Worm (Caenorhabditis elegans) whole organism, young adult: ENCODE data around the gene clec-47.

Experiments
- B0035.1 ChIP-seq: sonication (generic microtip); optimal IDR thresholded peaks from 2 replicates; lab custom pipeline; 2016; ENCODE audit warnings: missing genetic modification characterization, mild to moderate bottlenecking, missing compliant biosample characterization, missing genotype, missing genetic modification reagents
- B0261.1 ChIP-seq: sonication (generic microtip); optimal IDR thresholded peaks from 2 replicates; lab custom pipeline; 2016; ENCODE audit warnings: mild to moderate bottlenecking, missing genetic modification characterization, moderate library complexity, missing compliant biosample characterization
- B0336.3 ChIP-seq: fragments of 200-800 bp; sonication (Bioruptor generic); IDR thresholded peaks from 2 replicates; pipeline ENCODE4 v1.3.6; 2022; ENCODE audit warnings: missing genetic modification characterization, missing compliant biosample characterization
- D2030.7 ChIP-seq: fragments of 200-800 bp; sonication (Bioruptor generic); IDR thresholded peaks from 2 replicates; pipeline ENCODE4 v1.3.6; 2022; ENCODE audit warnings: missing genetic modification reagents, missing genetic modification characterization, missing compliant biosample characterization
- F23B12.7 ChIP-seq: sonication (generic microtip); optimal IDR thresholded peaks from 2 replicates; lab custom pipeline; 2017; ENCODE audit warnings: missing genetic modification characterization, mild to moderate bottlenecking, missing compliant biosample characterization, antibody characterized with exemption, moderate library complexity; ENCODE audit not compliant: insufficient read depth
- F33H1.4 ChIP-seq: fragments of 200-800 bp; sonication (Bioruptor generic); IDR thresholded peaks from 2 replicates; pipeline ENCODE4 v1.3.6; 2022; ENCODE audit warnings: missing genetic modification reagents, missing genetic modification characterization, missing compliant biosample characterization
- F37B4.10 ChIP-seq: fragments of 200-800 bp; sonication (Bioruptor generic); IDR thresholded peaks from 2 replicates; pipeline ENCODE4 v1.3.6; 2022; ENCODE audit warnings: missing genetic modification characterization, missing compliant biosample characterization
- F55B11.4 ChIP-seq: sonication (generic microtip); optimal IDR thresholded peaks from 2 replicates; lab custom pipeline; 2016; ENCODE audit warnings: missing compliant biosample characterization, missing genetic modification characterization, borderline replicate concordance; ENCODE audit not compliant: insufficient read depth
- K12H6.12 ChIP-seq: fragments of 200-800 bp; sonication (Bioruptor generic); optimal IDR thresholded peaks from 2 replicates; lab custom pipeline; 2018; ENCODE audit warnings: mild to moderate bottlenecking, missing genetic modification characterization, missing compliant biosample characterization
- T07F8.4 ChIP-seq: sonication (generic microtip); optimal IDR thresholded peaks from 2 replicates; lab custom pipeline; 2016; ENCODE audit warnings: mild to moderate bottlenecking, missing genetic modification characterization, moderate library complexity, missing compliant biosample characterization
- Y56A3A.18 ChIP-seq: fragments of 200-800 bp; sonication (Bioruptor generic); IDR thresholded peaks from 2 replicates; pipeline ENCODE4 v1.3.6; 2022; ENCODE audit warnings: missing genetic modification reagents, missing genetic modification characterization, missing compliant biosample characterization
- Y95B8A.8 ChIP-seq: fragments of 200-800 bp; sonication (Bioruptor generic); IDR thresholded peaks from 2 replicates; pipeline ENCODE4 v1.3.6; 2022; ENCODE audit warnings: missing genetic modification reagents, missing genetic modification characterization, missing compliant biosample characterization
- akir-1 ChIP-seq: fragments of 200-800 bp; sonication (Bioruptor generic); optimal IDR thresholded peaks from 2 replicates; lab custom pipeline; 2018; ENCODE audit warnings: mild to moderate bottlenecking, missing genetic modification characterization, moderate library complexity, missing compliant biosample characterization
- atf-7 ChIP-seq: sonication (generic microtip); optimal IDR thresholded peaks from 2 replicates; lab custom pipeline; 2017; ENCODE audit warnings: mild to moderate bottlenecking, missing genetic modification characterization, missing compliant biosample characterization
- athp-1 ChIP-seq: sonication (generic microtip); optimal IDR thresholded peaks from 2 replicates; lab custom pipeline; 2017; ENCODE audit warnings: mild to moderate bottlenecking, missing genetic modification characterization, missing compliant biosample characterization
- attf-5 ChIP-seq: fragments of 200-800 bp; sonication (Bioruptor generic); optimal IDR thresholded peaks from 2 replicates; lab custom pipeline; 2018; ENCODE audit warnings: mild to moderate bottlenecking, missing genetic modification characterization, missing compliant biosample characterization
- attf-6 ChIP-seq: fragments of 200-800 bp; sonication (Bioruptor generic); IDR thresholded peaks from 2 replicates; pipeline ENCODE4 v1.3.6; 2022; ENCODE audit warnings: missing genetic modification reagents, missing genetic modification characterization, missing compliant biosample characterization
- bed-2 ChIP-seq: fragments of 200-800 bp; sonication (Bioruptor generic); IDR thresholded peaks from 2 replicates; pipeline ENCODE4 v1.3.6; 2022; ENCODE audit warnings: missing genetic modification reagents, missing genetic modification characterization, missing compliant biosample characterization
- ccch-3 ChIP-seq: fragments of 200-800 bp; sonication (Bioruptor generic); optimal IDR thresholded peaks from 2 replicates; lab custom pipeline; 2018; ENCODE audit warnings: mild to moderate bottlenecking, missing genetic modification characterization, missing compliant biosample characterization
- cebp-2 ChIP-seq: fragments of 200-800 bp; sonication (Bioruptor generic); IDR thresholded peaks from 2 replicates; pipeline ENCODE4 v1.3.6; 2022; ENCODE audit warnings: missing genetic modification characterization, missing compliant biosample characterization
- ceh-27 ChIP-seq: fragments of 200-800 bp; sonication (Bioruptor generic); optimal IDR thresholded peaks from 2 replicates; lab custom pipeline; 2018; ENCODE audit warnings: mild to moderate bottlenecking, missing genetic modification characterization, moderate library complexity, missing compliant biosample characterization
- ceh-79 ChIP-seq: sonication (generic microtip); optimal IDR thresholded peaks from 2 replicates; lab custom pipeline; 2017; ENCODE audit warnings: mild to moderate bottlenecking, missing genetic modification characterization, missing compliant biosample characterization
- ceh-91 ChIP-seq: fragments of 200-800 bp; sonication (Bioruptor generic); IDR thresholded peaks from 2 replicates; pipeline ENCODE4 v1.3.6; 2022; ENCODE audit warnings: missing genetic modification reagents, missing genetic modification characterization, missing compliant biosample characterization
- dpff-1 ChIP-seq: sonication (generic microtip); optimal IDR thresholded peaks from 2 replicates; lab custom pipeline; 2017; ENCODE audit warnings: mild to moderate bottlenecking, missing genetic modification characterization, missing compliant biosample characterization
- dpl-1 ChIP-seq: fragments of 150-350 bp; optimal IDR thresholded peaks from 2 replicates; lab custom pipeline; 2014; ENCODE audit warnings: missing biosample characterization, missing genetic modification reagents, missing genetic modification characterization
- egl-44 ChIP-seq: fragments of 200-800 bp; sonication (Bioruptor generic); IDR thresholded peaks from 2 replicates; pipeline ENCODE4 v1.3.6; 2022; ENCODE audit warnings: missing genetic modification reagents, missing genetic modification characterization, missing compliant biosample characterization
- egrh-3 ChIP-seq: fragments of 200-800 bp; sonication (Bioruptor generic); IDR thresholded peaks from 2 replicates; pipeline ENCODE4 v1.3.6; 2022; ENCODE audit warnings: missing genetic modification reagents, missing genetic modification characterization, missing compliant biosample characterization
- hrde-1 ChIP-seq: sonication (generic microtip); optimal IDR thresholded peaks from 2 replicates; lab custom pipeline; 2016; ENCODE audit warnings: missing genetic modification characterization, mild to moderate bottlenecking, missing compliant biosample characterization, moderate library complexity, missing genotype, missing genetic modification reagents, borderline replicate concordance
- hsf-1 ChIP-seq: fragments of 200-800 bp; sonication (Bioruptor generic); IDR thresholded peaks from 2 replicates; pipeline ENCODE4 v1.3.6; 2022; ENCODE audit warnings: missing genetic modification reagents, missing genetic modification characterization, missing compliant biosample characterization
- let-607 ChIP-seq, 2 experiments: fragments of 200-800 bp in 1 of 2; sonication (Bioruptor generic) in 1 of 2; sonication (generic microtip) in 1 of 2; optimal IDR thresholded peaks; 2 replicates each; lab custom pipeline; 2016 to 2018; ENCODE audit warnings: mild to moderate bottlenecking in 2 of 2, missing compliant biosample characterization in 2 of 2, missing genetic modification characterization in 2 of 2, moderate library complexity in 2 of 2, missing genotype in 1 of 2
- lin-40 ChIP-seq: sonication (generic microtip); optimal IDR thresholded peaks from 2 replicates; lab custom pipeline; 2016; ENCODE audit warnings: missing genetic modification characterization, mild to moderate bottlenecking, missing compliant biosample characterization, missing genotype, missing genetic modification reagents
- mes-4 ChIP-seq: sonication (generic microtip); optimal IDR thresholded peaks from 2 replicates; lab custom pipeline; 2016; ENCODE audit warnings: missing genotype, missing genetic modification characterization, missing compliant biosample characterization
- nfya-2 ChIP-seq: fragments of 200-800 bp; sonication (Bioruptor generic); IDR thresholded peaks from 2 replicates; pipeline ENCODE4 v1.3.6; 2022; ENCODE audit warnings: missing genetic modification reagents, missing genetic modification characterization, missing compliant biosample characterization
- nfyb-1 ChIP-seq: fragments of 200-800 bp; sonication (Bioruptor generic); IDR thresholded peaks from 2 replicates; pipeline ENCODE4 v1.3.6; 2022; ENCODE audit warnings: missing genetic modification reagents, missing genetic modification characterization, missing compliant biosample characterization
- nhr-179 ChIP-seq: sonication (generic microtip); optimal IDR thresholded peaks from 2 replicates; lab custom pipeline; 2016; ENCODE audit warnings: mild to moderate bottlenecking, missing genetic modification characterization, missing compliant biosample characterization
- nhr-80 ChIP-seq: sonication (generic microtip); optimal IDR thresholded peaks from 2 replicates; lab custom pipeline; 2016; ENCODE audit warnings: missing genetic modification characterization, missing compliant biosample characterization
- nhr-90 ChIP-seq: sonication (generic microtip); optimal IDR thresholded peaks from 2 replicates; lab custom pipeline; 2016; ENCODE audit warnings: missing genotype, mild to moderate bottlenecking, missing genetic modification characterization, missing compliant biosample characterization
- pbrm-1 ChIP-seq: fragments of 200-800 bp; sonication (Bioruptor generic); IDR thresholded peaks from 2 replicates; pipeline ENCODE4 v1.3.6; 2022; ENCODE audit warnings: missing genetic modification reagents, missing genetic modification characterization, missing compliant biosample characterization
- pha-4 ChIP-seq: fragments of 150-350 bp; sonication (generic microtip); optimal IDR thresholded peaks from 2 replicates; lab custom pipeline; 2014; ENCODE audit warnings: missing biosample characterization, missing genetic modification reagents, missing genetic modification characterization
- rpc-1 ChIP-seq, 2 experiments: fragments of 150-350 bp in 1 of 2; sonication (generic microtip) in 1 of 2; optimal IDR thresholded peaks; 2 replicates each; lab custom pipeline; 2014 to 2018; ENCODE audit warnings: missing biosample characterization in 1 of 2, missing genetic modification characterization in 1 of 2, missing genetic modification reagents in 1 of 2, missing genotype in 1 of 2
- snpc-1.1 ChIP-seq: sonication (generic microtip); optimal IDR thresholded peaks from 2 replicates; lab custom pipeline; 2017; ENCODE audit warnings: missing genetic modification characterization, mild to moderate bottlenecking, missing compliant biosample characterization, antibody characterized with exemption, moderate library complexity, missing genotype, missing genetic modification reagents; ENCODE audit not compliant: insufficient read depth
- somi-1 ChIP-seq: fragments of 200-800 bp; sonication (Bioruptor generic); optimal IDR thresholded peaks from 2 replicates; lab custom pipeline; 2018; ENCODE audit warnings: mild to moderate bottlenecking, missing genetic modification characterization, missing compliant biosample characterization
- sptf-2 ChIP-seq: fragments of 200-800 bp; sonication (Bioruptor generic); optimal IDR thresholded peaks from 2 replicates; lab custom pipeline; 2018; ENCODE audit warnings: mild to moderate bottlenecking, missing genetic modification characterization, missing compliant biosample characterization
- zim-3 ChIP-seq: sonication (generic microtip); optimal IDR thresholded peaks from 2 replicates; lab custom pipeline; 2017; ENCODE audit warnings: mild to moderate bottlenecking, missing genetic modification characterization, moderate library complexity, missing compliant biosample characterization
- ztf-22 ChIP-seq: fragments of 200-800 bp; sonication (Bioruptor generic); optimal IDR thresholded peaks from 2 replicates; lab custom pipeline; 2018; ENCODE audit warnings: mild to moderate bottlenecking, missing genetic modification characterization, moderate library complexity, missing compliant biosample characterization
- ztf-28 ChIP-seq: fragments of 200-800 bp; sonication (Bioruptor generic); IDR thresholded peaks from 2 replicates; pipeline ENCODE4 v1.3.6; 2022; ENCODE audit warnings: missing genetic modification reagents, missing genetic modification characterization, missing compliant biosample characterization
- ztf-3 ChIP-seq: fragments of 200-800 bp; sonication (Bioruptor generic); optimal IDR thresholded peaks from 2 replicates; lab custom pipeline; 2018; ENCODE audit warnings: mild to moderate bottlenecking, missing genetic modification characterization, missing compliant biosample characterization
- ztf-6 ChIP-seq: fragments of 200-800 bp; sonication (Bioruptor generic); IDR thresholded peaks from 2 replicates; pipeline ENCODE4 v1.3.6; 2022; ENCODE audit warnings: missing genetic modification reagents, missing genetic modification characterization, missing compliant biosample characterization

clec-47 gene

DNA sequence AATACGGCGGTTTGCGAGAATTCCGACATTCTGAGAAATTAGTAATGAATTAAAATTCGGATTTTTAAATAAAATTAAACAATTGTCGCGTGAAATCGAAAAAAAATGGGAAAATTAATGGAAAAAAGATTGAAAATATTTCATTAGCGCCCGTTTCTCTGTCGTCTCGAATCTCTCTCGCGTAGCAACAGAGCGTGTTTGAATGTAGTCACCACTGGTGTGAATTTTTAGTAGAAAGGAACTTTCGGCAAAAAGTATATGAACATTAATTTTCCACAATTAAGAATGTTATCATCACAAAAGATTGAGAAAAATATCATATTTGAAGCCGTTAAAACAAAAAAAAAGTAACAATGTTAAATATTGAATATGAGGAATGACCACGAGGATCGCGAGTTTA, 38.8 kb upstream of the clec-47 start, which contains the start of gene aipl-1 (continued):
- no peak for TF ChIP-seq mes-4 (tag; lab: Kevin White, UChicago)
- TF ChIP-seq nfyb-1 (GFP tag; lab: Robert Waterston, UW), result no peak
- TF ChIP-seq athp-1 (tag; lab: Kevin White, UChicago), result no peak
- TF ChIP-seq akir-1 (GFP tag; lab: Kevin White, UChicago), result no peak
- no peak for TF ChIP-seq B0035.1 (tag; lab: Kevin White, UChicago)
- TF ChIP-seq pha-4 (tag; lab: Kevin White, UChicago), result no peak
- TF ChIP-seq ceh-91, result peak; percentile 46
- TF ChIP-seq dpff-1 (tag; lab: Kevin White, UChicago), result no peak
- no peak for TF ChIP-seq sptf-2 (GFP tag; lab: Kevin White, UChicago)
- peak; percentile 2 for TF ChIP-seq nhr-80
- TF ChIP-seq nfya-2 (GFP tag; lab: Robert Waterston, UW), result no peak
- no peak for TF ChIP-seq bed-2 (GFP tag; lab: Robert Waterston, UW)
- TF ChIP-seq ztf-3 (GFP tag; lab: Kevin White, UChicago), result no peak
- no peak for TF ChIP-seq egl-44 (GFP tag; lab: Robert Waterston, UW)
- TF ChIP-seq attf-6 (GFP tag; lab: Robert Waterston, UW), result no peak
- no peak for TF ChIP-seq F55B11.4 (tag; lab: Kevin White, UChicago)
- peak; percentile 52 for TF ChIP-seq ceh-27 (GFP tag; lab: Kevin White, UChicago)
- TF ChIP-seq hsf-1 (GFP tag; lab: Robert Waterston, UW), result no peak; the same call in 1 of the 2 replicates
- TF ChIP-seq snpc-1.1 (tag; lab: Kevin White, UChicago), result no peak
- no peak for TF ChIP-seq somi-1
- TF ChIP-seq B0336.3 (GFP tag; lab: Robert Waterston, UW), result no peak
- no peak for TF ChIP-seq nhr-90 (tag; lab: Kevin White, UChicago)
- TF ChIP-seq D2030.7 (GFP tag; lab: Robert Waterston, UW), result peak; percentile 79
- TF ChIP-seq rpc-1 (optimal IDR thresholded peaks at IDR 0.05; lab: Kevin White, UChicago), result no peak
- no peak for TF ChIP-seq rpc-1 (tag; optimal IDR thresholded peaks at IDR 0.05; lab: Kevin White, UChicago)
- TF ChIP-seq Y95B8A.8 (GFP tag; lab: Robert Waterston, UW), result 0 out of 2 replicates have a peak, but pooled peaks have one; percentile 31
- peak; percentile 7 for TF ChIP-seq dpl-1
- TF ChIP-seq Y56A3A.18 (GFP tag; lab: Robert Waterston, UW), result no peak
- peak; percentile 76 for TF ChIP-seq F23B12.7 (tag; lab: Kevin White, UChicago)
- no peak for TF ChIP-seq B0261.1 (tag; lab: Kevin White, UChicago)
- no peak for TF ChIP-seq F37B4.10
- TF ChIP-seq atf-7 (tag; lab: Kevin White, UChicago), result no peak
- no peak for TF ChIP-seq let-607 (tag; optimal IDR thresholded peaks at IDR 0.05; lab: Kevin White, UChicago)
- no peak for TF ChIP-seq hrde-1 (tag; lab: Kevin White, UChicago)
- TF ChIP-seq F33H1.4 (GFP tag; lab: Robert Waterston, UW), result 0 out of 2 replicates have a peak, but pooled peaks have one; percentile 31
- TF ChIP-seq ztf-22 (GFP tag; lab: Kevin White, UChicago), result no peak
- no peak for TF ChIP-seq lin-40 (tag; lab: Kevin White, UChicago)
- TF ChIP-seq pbrm-1 (GFP tag; lab: Robert Waterston, UW), result no peak
- no peak for TF ChIP-seq nhr-179 (tag; lab: Kevin White, UChicago)
- no peak for TF ChIP-seq ztf-28
- TF ChIP-seq K12H6.12 (tag; lab: Kevin White, UChicago), result no peak
- TF ChIP-seq ztf-6 (GFP tag; lab: Robert Waterston, UW), result no peak
- peak; percentile 73 for TF ChIP-seq attf-5 (GFP tag; lab: Kevin White, UChicago)
- TF ChIP-seq ceh-79 (tag; lab: Kevin White, UChicago), result no peak
- TF ChIP-seq egrh-3 (GFP tag; lab: Robert Waterston, UW), result no peak
- TF ChIP-seq T07F8.4 (tag; lab: Kevin White, UChicago), result no peak
- TF ChIP-seq ccch-3 (GFP tag; lab: Kevin White, UChicago), result no peak
- TF ChIP-seq zim-3, result no peak
- no peak for TF ChIP-seq cebp-2 (GFP tag; lab: Robert Waterston, UW)
